Worm (Caenorhabditis elegans) whole organism, young adult: Measurements from ENCODE around the gene F14D7.14.

Source experiments
- C17E4.6 ChIP-seq: fragments of 200-800 bp; sonication (Bioruptor generic); IDR thresholded peaks from 2 replicates; pipeline ENCODE4 v1.3.6; 2022; ENCODE audit warnings: missing genetic modification reagents, missing genetic modification characterization, missing compliant biosample characterization
- Y56A3A.18 ChIP-seq: fragments of 200-800 bp; sonication (Bioruptor generic); IDR thresholded peaks from 2 replicates; pipeline ENCODE4 v1.3.6; 2022; ENCODE audit warnings: missing genetic modification reagents, missing genetic modification characterization, missing compliant biosample characterization
- egl-44 ChIP-seq: fragments of 200-800 bp; sonication (Bioruptor generic); IDR thresholded peaks from 2 replicates; pipeline ENCODE4 v1.3.6; 2022; ENCODE audit warnings: missing genetic modification reagents, missing genetic modification characterization, missing compliant biosample characterization
- mes-4 ChIP-seq: sonication (generic microtip); optimal IDR thresholded peaks from 2 replicates; lab custom pipeline; 2016; ENCODE audit warnings: missing genotype, missing genetic modification characterization, missing compliant biosample characterization
- sptf-2 ChIP-seq: fragments of 200-800 bp; sonication (Bioruptor generic); optimal IDR thresholded peaks from 2 replicates; lab custom pipeline; 2018; ENCODE audit warnings: mild to moderate bottlenecking, missing genetic modification characterization, missing compliant biosample characterization
- tbp1 ChIP-seq: fragments of 200-800 bp; sonication (Bioruptor generic); optimal IDR thresholded peaks from 2 replicates; lab custom pipeline; 2018; ENCODE audit warnings: mild to moderate bottlenecking, missing genetic modification characterization, missing compliant biosample characterization

DNA sequence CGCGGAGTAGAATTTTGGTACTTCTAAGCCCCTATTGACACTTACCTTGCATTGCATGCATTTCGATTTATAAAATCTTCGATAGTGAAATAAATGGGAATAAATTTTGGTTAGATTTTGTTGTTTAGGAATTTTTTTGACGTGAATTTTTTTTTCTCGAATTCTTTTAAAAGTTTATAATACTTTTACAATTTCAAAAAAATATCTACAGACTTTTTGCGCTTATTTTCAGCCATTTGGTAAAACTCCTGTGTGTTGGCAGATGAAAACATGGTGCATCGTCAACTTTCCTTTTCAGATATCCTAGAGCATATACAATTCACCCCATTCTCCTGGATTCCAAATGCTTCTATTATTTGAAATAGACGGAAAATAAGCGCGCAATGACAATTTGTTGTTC lies 19.1 kb upstream of the F14D7.14 start, which contains the start of gene F14D7.18:
- TF ChIP-seq egl-44 (GFP tag; lab: Robert Waterston, UW): no peak
- no peak for TF ChIP-seq C17E4.6 (GFP tag; lab: Robert Waterston, UW)
- TF ChIP-seq tbp1 (GFP tag; lab: Kevin White, UChicago): no peak
- no peak for TF ChIP-seq Y56A3A.18
- no peak for TF ChIP-seq sptf-2 (GFP tag; lab: Kevin White, UChicago)
- no peak for TF ChIP-seq mes-4 (tag; lab: Kevin White, UChicago)
